Fruit fly (Drosophila melanogaster) whole organism, embryonic: ENCODE results near the gene CG34278.

Experiments
- MESR4 ChIP-seq: fragments of 200-800 bp; sonication (Bioruptor generic); optimal IDR thresholded peaks from 2 replicates; lab custom pipeline; 2018; ENCODE audit warnings: missing biosample characterization, mild to moderate bottlenecking, missing genetic modification characterization, moderate library complexity
- Nf-YA ChIP-seq: fragments of 200-800 bp; sonication (Bioruptor generic); IDR thresholded peaks from 2 replicates; pipeline ENCODE4 v1.3.6; 2022; ENCODE audit warnings: missing biosample characterization, missing genetic modification characterization
- hb ChIP-seq: fragments of 200-800 bp; sonication (Bioruptor generic); IDR thresholded peaks from 3 replicates; pipeline ENCODE4 v1.3.6; 2022; ENCODE audit warnings: missing biosample characterization, missing genetic modification characterization; ENCODE audit not compliant: partially characterized antibody

DNA sequence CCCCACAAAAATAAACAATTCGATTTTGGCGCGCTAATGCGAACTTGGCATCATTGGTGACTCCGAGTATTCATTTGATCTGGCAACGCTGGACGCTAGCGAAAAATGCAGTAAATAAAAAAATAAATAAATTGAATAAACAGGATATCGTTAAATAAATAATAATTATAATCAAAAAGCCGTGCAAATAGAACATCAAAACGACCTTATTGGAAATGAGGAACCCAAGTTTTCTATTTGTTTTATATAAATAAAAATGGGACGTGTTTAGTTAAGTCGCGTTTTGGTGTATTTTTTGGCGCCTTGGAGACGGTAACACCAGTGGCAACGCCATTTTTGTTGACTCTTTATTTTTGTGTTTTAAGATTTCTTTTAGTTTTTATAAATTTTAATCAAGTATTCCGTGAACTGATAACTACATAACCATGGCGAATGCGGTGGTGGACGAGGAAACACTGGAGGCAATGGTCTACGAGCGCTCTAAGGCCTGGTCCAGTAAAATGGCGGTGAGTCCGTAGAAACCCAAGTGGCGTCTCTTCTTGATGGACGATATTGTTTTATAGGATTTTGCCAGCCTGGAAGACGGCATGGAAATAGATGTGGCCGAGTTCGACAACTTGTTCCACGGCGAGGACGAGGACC lies 32.2 kb upstream of the CG34278 start, which contains the start of gene cal1:
- TF ChIP-seq MESR4: peak; percentile 75
- TF ChIP-seq Nf-YA: no peak
- no peak for TF ChIP-seq hb
